Worm (Caenorhabditis elegans) whole organism, L4 larva: ENCODE results near the gene C04A2.15.

Experiments
- Y75B8A.6 ChIP-seq: fragments of 200-800 bp; sonication (Bioruptor generic); IDR thresholded peaks from 2 replicates; pipeline ENCODE4 v1.3.6; 2022; ENCODE audit warnings: missing genetic modification reagents, missing genetic modification characterization, missing compliant biosample characterization
- ceh-20 ChIP-seq: fragments of 200-800 bp; sonication (Bioruptor generic); IDR thresholded peaks from 2 replicates; pipeline ENCODE4 v1.3.6; 2022; ENCODE audit warnings: missing genetic modification reagents, missing genetic modification characterization, missing compliant biosample characterization
- cey-2 ChIP-seq: sonication (generic microtip); optimal IDR thresholded peaks from 3 replicates; lab custom pipeline; 2017; ENCODE audit warnings: missing genetic modification characterization, mild to moderate bottlenecking, missing compliant biosample characterization, antibody characterized with exemption, borderline replicate concordance; ENCODE audit not compliant: insufficient read depth
- egl-27 ChIP-seq: sonication (generic microtip); optimal IDR thresholded peaks from 3 replicates; lab custom pipeline; 2017; ENCODE audit warnings: missing biosample characterization, missing genetic modification reagents, missing genetic modification characterization
- fos-1 ChIP-seq: fragments of 150-350 bp; optimal IDR thresholded peaks from 2 replicates; lab custom pipeline; 2014; ENCODE audit warnings: missing biosample characterization, missing genetic modification characterization
- mxl-2 ChIP-seq: fragments of 200-800 bp; sonication (Bioruptor generic); conservative IDR thresholded peaks from 2 replicates; pipeline ENCODE4 v1.3.6; 2022; ENCODE audit warnings: missing genetic modification reagents, missing genetic modification characterization, missing compliant biosample characterization
- nhr-41 ChIP-seq: fragments of 200-800 bp; sonication (Bioruptor generic); IDR thresholded peaks from 2 replicates; pipeline ENCODE4 v1.3.6; 2022; ENCODE audit warnings: missing genetic modification reagents, missing genetic modification characterization, missing compliant biosample characterization
- nhr-76 ChIP-seq: fragments of 150-350 bp; optimal IDR thresholded peaks from 2 replicates; lab custom pipeline; 2014; ENCODE audit warnings: missing biosample characterization, missing genetic modification characterization
- nhr-77 ChIP-seq: fragments of 150-350 bp; optimal IDR thresholded peaks from 2 replicates; lab custom pipeline; 2014; ENCODE audit warnings: missing biosample characterization, missing genetic modification characterization
- zag-1 ChIP-seq: fragments of 150-350 bp; optimal IDR thresholded peaks from 2 replicates; lab custom pipeline; 2014; ENCODE audit warnings: missing biosample characterization, missing genetic modification characterization

ce11 chrII:6888211-6888610, 36.2 kb downstream of the C04A2.15 start:
- TF ChIP-seq nhr-76 (tag; lab: Kevin White, UChicago) = peak; percentile 8
- TF ChIP-seq ceh-20 = 0 out of 2 replicates have a peak, but pooled peaks have one; percentile 28
- no peak for TF ChIP-seq fos-1 (tag; lab: Kevin White, UChicago)
- TF ChIP-seq nhr-77 (tag; lab: Kevin White, UChicago) = peak; percentile 80
- no peak for TF ChIP-seq zag-1 (tag; lab: Kevin White, UChicago)
- TF ChIP-seq Y75B8A.6 (GFP tag; lab: Robert Waterston, UW) = no peak
- no peak for TF ChIP-seq mxl-2
- TF ChIP-seq egl-27 (tag; lab: Kevin White, UChicago) = no peak
- no peak for TF ChIP-seq cey-2
- TF ChIP-seq nhr-41 (GFP tag; lab: Robert Waterston, UW) = no peak
